Fruit fly (Drosophila melanogaster): ENCODE data around the gene Pdss2.

Pdss2 gene

DNA sequence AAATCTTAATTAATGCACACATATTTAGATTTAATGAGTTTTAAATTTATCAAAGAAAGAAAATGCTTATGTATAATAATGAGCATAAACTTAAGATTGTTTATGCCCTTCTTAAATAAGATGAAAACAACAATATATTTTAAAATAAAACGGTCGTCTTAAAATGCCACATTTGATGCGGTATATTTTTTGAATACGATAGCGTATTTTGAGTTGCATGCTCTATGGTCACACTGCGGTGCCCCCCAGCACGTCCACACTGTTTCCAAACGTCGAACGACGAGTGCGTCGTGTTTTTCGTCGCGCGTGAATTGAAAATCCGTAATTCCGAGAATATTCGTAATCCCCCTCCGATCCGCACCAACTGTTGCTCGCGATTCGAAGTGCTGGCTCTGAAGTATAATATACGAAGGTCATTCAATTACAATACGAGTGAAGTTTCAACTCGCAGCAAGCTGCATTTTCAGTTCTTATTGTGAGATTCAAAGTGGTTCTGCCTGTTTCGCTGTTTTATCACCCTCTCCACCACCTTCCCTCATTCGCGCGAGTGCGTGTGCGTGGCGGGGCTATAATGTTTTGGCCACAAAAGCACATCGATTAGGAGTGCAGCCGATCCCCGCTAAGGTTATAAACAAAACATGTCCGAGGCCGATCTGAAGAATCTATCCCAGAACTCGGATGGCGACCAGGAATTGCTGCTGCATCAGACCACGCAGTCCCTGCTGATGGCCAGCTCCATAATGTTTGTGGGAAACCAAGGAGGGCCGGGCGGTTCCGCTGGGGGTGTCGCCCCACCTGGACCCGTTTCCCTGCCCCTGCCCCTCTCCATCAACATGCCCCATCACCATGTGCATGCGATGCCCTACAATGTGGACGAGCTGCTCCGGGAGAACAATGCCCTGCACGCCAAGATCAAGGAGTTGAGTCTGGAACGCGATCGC lies 6.8 kb downstream of the Pdss2 start, which contains the start of gene siz (continued):
- TF ChIP-seq CG3847 (GFP tag; IDR thresholded peaks at IDR 0.05), result peak; percentile 41; the same call in 1 of the 2 replicates
- TF ChIP-seq Oaz (GFP tag; IDR thresholded peaks at IDR 0.05), result no peak
- TF ChIP-seq corto (GFP tag; optimal IDR thresholded peaks at IDR 0.05), result no peak
- TF ChIP-seq hkb (optimal IDR thresholded peaks at IDR 0.05), result no peak
- TF ChIP-seq hkb (GFP tag; IDR thresholded peaks at IDR 0.05), result peak; percentile 20; the same call in 1 of the 2 replicates
- peak; percentile 51 for TF ChIP-seq ewg (GFP tag; optimal IDR thresholded peaks at IDR 0.05)
- no peak for TF ChIP-seq emc (GFP tag; optimal IDR thresholded peaks at IDR 0.05)
- no peak for TF ChIP-seq CG12942 (GFP tag; optimal IDR thresholded peaks at IDR 0.05)
- no peak for TF ChIP-seq CG11696 (GFP tag; IDR thresholded peaks at IDR 0.05)
- no peak for TF ChIP-seq Poxn (GFP tag; IDR thresholded peaks at IDR 0.05)
- TF ChIP-seq CG42726 (GFP tag; IDR thresholded peaks at IDR 0.05; ENCODE audit: partially characterized antibody), result 0 out of 2 replicates have a peak, but pooled peaks have one; percentile 55
- TF ChIP-seq CG6854 (GFP tag; optimal IDR thresholded peaks at IDR 0.05), result no peak
- no peak for TF ChIP-seq CG10462 (GFP tag; optimal IDR thresholded peaks at IDR 0.05)
- TF ChIP-seq Lim3 (GFP tag; IDR thresholded peaks at IDR 0.05), result no peak
- no peak for TF ChIP-seq Dip3 (GFP tag; optimal IDR thresholded peaks at IDR 0.05)
- no peak for TF ChIP-seq toy (GFP tag; IDR thresholded peaks at IDR 0.05)
- peak in 1 of 2 experiments; percentile 44 for TF ChIP-seq Pdp1 (GFP tag; optimal IDR thresholded peaks at IDR 0.05)
- TF ChIP-seq CG18599 (GFP tag; optimal IDR thresholded peaks at IDR 0.05), result no peak
- no peak for TF ChIP-seq nerfin-2 (GFP tag; IDR thresholded peaks at IDR 0.05; ENCODE audit: partially characterized antibody)
- TF ChIP-seq PHDP (tag; optimal IDR thresholded peaks at IDR 0.05), result peak; percentile 6
- TF ChIP-seq NC2β (GFP tag; optimal IDR thresholded peaks at IDR 0.05), result no peak
- TF ChIP-seq gsb-n (tag; optimal IDR thresholded peaks at IDR 0.05), result peak; percentile 45
- TF ChIP-seq Awh (GFP tag; IDR thresholded peaks at IDR 0.05), result no peak
- TF ChIP-seq CG5953 (GFP tag; IDR thresholded peaks at IDR 0.05), result no peak
- no peak for TF ChIP-seq trh (GFP tag; optimal IDR thresholded peaks at IDR 0.05)
- TF ChIP-seq sens (GFP tag), result peak; percentile 85
- no peak for TF ChIP-seq Sox102F (GFP tag; optimal IDR thresholded peaks at IDR 0.05)
- no peak for TF ChIP-seq Mrtf (GFP tag; IDR thresholded peaks at IDR 0.05)
- peak; percentile 28 for TF ChIP-seq CG18262 (tag; optimal IDR thresholded peaks at IDR 0.05)
- peak; percentile 56; the same call in 1 of the 3 replicates for TF ChIP-seq CG6791 (GFP tag; IDR thresholded peaks at IDR 0.05; ENCODE audit: partially characterized antibody)
- TF ChIP-seq CG17612 (GFP tag; IDR thresholded peaks at IDR 0.05), result no peak
- no peak for TF ChIP-seq Sin3A (optimal IDR thresholded peaks at IDR 0.05)
- no peak for TF ChIP-seq Vsx1 (GFP tag; optimal IDR thresholded peaks at IDR 0.05)
- TF ChIP-seq gfzf (GFP tag; optimal IDR thresholded peaks at IDR 0.05), result peak; percentile 91
- no peak for TF ChIP-seq Trl (optimal IDR thresholded peaks at IDR 0.05)
- peak; percentile 5 for TF ChIP-seq Trl (GFP tag; optimal IDR thresholded peaks at IDR 0.05)
- TF ChIP-seq CG43689 (GFP tag; IDR thresholded peaks at IDR 0.05), result no peak
- TF ChIP-seq cwo (GFP tag; optimal IDR thresholded peaks at IDR 0.05), result no peak
- no peak for TF ChIP-seq CG7839 (tag; optimal IDR thresholded peaks at IDR 0.05)
- TF ChIP-seq Neu2 (GFP tag; optimal IDR thresholded peaks at IDR 0.05; ENCODE audit: borderline replicate concordance), result no peak
- TF ChIP-seq Doc3 (GFP tag; IDR thresholded peaks at IDR 0.05; ENCODE audit: partially characterized antibody), result no peak
- no peak for TF ChIP-seq CG31388 (GFP tag; optimal IDR thresholded peaks at IDR 0.05)
- TF ChIP-seq CG3407 (GFP tag; optimal IDR thresholded peaks at IDR 0.05), result no peak
- no peak for TF ChIP-seq CG17328 (GFP tag; IDR thresholded peaks at IDR 0.05)
- TF ChIP-seq sd (tag; optimal IDR thresholded peaks at IDR 0.05), result peak; percentile 37
- no peak for TF ChIP-seq CG4360 (GFP tag; IDR thresholded peaks at IDR 0.05)
- no peak for TF ChIP-seq tio (GFP tag; optimal IDR thresholded peaks at IDR 0.05)
- TF ChIP-seq Hmr (GFP tag; optimal IDR thresholded peaks at IDR 0.05), result peak; percentile 70
- TF ChIP-seq ken (GFP tag; IDR thresholded peaks at IDR 0.05), result no peak
- no peak for TF ChIP-seq shn (GFP tag; optimal IDR thresholded peaks at IDR 0.05)
